Worm (Caenorhabditis elegans) whole organism, L1 larva: ENCODE results near the gene T23F4.2.

Experiments used
- C34B4.2 ChIP-seq: sonication (generic microtip); optimal IDR thresholded peaks from 2 replicates; lab custom pipeline; 2017; ENCODE audit warnings: mild to moderate bottlenecking, missing genetic modification characterization, missing compliant biosample characterization
- F16B12.6 ChIP-seq: fragments of 150-350 bp; optimal IDR thresholded peaks from 2 replicates; lab custom pipeline; 2014; ENCODE audit warnings: missing biosample characterization, missing genetic modification characterization
- Y116A8C.19 ChIP-seq: sonication (generic microtip); optimal IDR thresholded peaks from 2 replicates; lab custom pipeline; 2016; ENCODE audit warnings: missing compliant biosample characterization, missing genetic modification characterization, borderline replicate concordance
- aly-2 ChIP-seq: fragments of 150-350 bp; optimal IDR thresholded peaks from 2 replicates; lab custom pipeline; 2014; ENCODE audit warnings: missing biosample characterization, missing genetic modification characterization
- ceh-8 ChIP-seq: fragments of 200-800 bp; sonication (Bioruptor generic); optimal IDR thresholded peaks from 2 replicates; lab custom pipeline; 2018; ENCODE audit warnings: mild to moderate bottlenecking, missing genetic modification characterization, moderate library complexity, missing compliant biosample characterization
- ceh-82 ChIP-seq, 3 experiments: fragments of 150-350 bp in 1 of 3; sonication (generic microtip) in 2 of 3; optimal IDR thresholded peaks; 2 replicates each; lab custom pipeline; 2014 to 2017; ENCODE audit warnings: missing biosample characterization in 3 of 3, missing genetic modification characterization in 3 of 3
- ceh-88 ChIP-seq: fragments of 200-800 bp; sonication (Bioruptor generic); IDR thresholded peaks from 2 replicates; pipeline ENCODE4 v1.3.6; 2022; ENCODE audit warnings: missing genetic modification characterization, missing compliant biosample characterization
- ceh-90 ChIP-seq: sonication (generic microtip); optimal IDR thresholded peaks from 2 replicates; lab custom pipeline; 2016; ENCODE audit warnings: missing genetic modification characterization, missing compliant biosample characterization
- efl-1 ChIP-seq, 4 experiments: fragments of 150-350 bp; optimal IDR thresholded peaks in 3 of 4; peaks in 1 of 4; 1 replicate in 1 of 4; 2 replicates in 3 of 4; lab custom pipeline; 2014; ENCODE audit warnings: missing biosample characterization in 2 of 4, missing genetic modification characterization in 2 of 4, missing genetic modification reagents in 2 of 4
- efl-3 ChIP-seq: fragments of 200-800 bp; sonication (Bioruptor generic); optimal IDR thresholded peaks from 2 replicates; lab custom pipeline; 2018; ENCODE audit warnings: mild to moderate bottlenecking, missing genetic modification characterization, missing compliant biosample characterization
- egl-13 ChIP-seq: sonication (generic microtip); optimal IDR thresholded peaks from 2 replicates; lab custom pipeline; 2016; ENCODE audit warnings: missing genotype, missing genetic modification reagents, missing genetic modification characterization, missing compliant biosample characterization
- elt-2 ChIP-seq: sonication (generic microtip); optimal IDR thresholded peaks from 2 replicates; lab custom pipeline; 2016; ENCODE audit warnings: missing genetic modification characterization, mild to moderate bottlenecking, inconsistent platforms, missing compliant biosample characterization, missing genetic modification reagents
- elt-3 ChIP-seq, 6 experiments: fragments of 150-350 bp in 1 of 6; sonication (generic microtip); optimal IDR thresholded peaks; 2 replicates each; lab custom pipeline; 2017 to 2018; ENCODE audit warnings: missing biosample characterization in 6 of 6, missing genetic modification characterization in 6 of 6, inconsistent platforms in 1 of 6
- fkh-10 ChIP-seq: sonication (generic microtip); optimal IDR thresholded peaks from 2 replicates; lab custom pipeline; 2017; ENCODE audit warnings: missing biosample characterization, missing genetic modification reagents, missing genetic modification characterization
- fkh-4 ChIP-seq: sonication (generic microtip); optimal IDR thresholded peaks from 2 replicates; lab custom pipeline; 2016; ENCODE audit warnings: missing compliant biosample characterization, missing genetic modification characterization, borderline replicate concordance
- fkh-8 ChIP-seq: sonication (generic microtip); optimal IDR thresholded peaks from 2 replicates; lab custom pipeline; 2016; ENCODE audit warnings: mild to moderate bottlenecking, missing genetic modification characterization, missing compliant biosample characterization
- fos-1 ChIP-seq: fragments of 150-350 bp; optimal IDR thresholded peaks from 2 replicates; lab custom pipeline; 2014; ENCODE audit warnings: missing biosample characterization, missing genetic modification characterization
- grh-1 ChIP-seq: fragments of 200-800 bp; sonication (Bioruptor generic); IDR thresholded peaks from 2 replicates; pipeline ENCODE4 v1.3.6; 2022; ENCODE audit warnings: missing genetic modification reagents, missing genetic modification characterization, missing compliant biosample characterization
- hpl-2 ChIP-seq: fragments of 150-350 bp; optimal IDR thresholded peaks from 2 replicates; lab custom pipeline; 2014; ENCODE audit warnings: missing biosample characterization, missing genetic modification reagents, missing genetic modification characterization
- isw-1 ChIP-seq: fragments of 200-800 bp; sonication (Bioruptor generic); IDR thresholded peaks from 2 replicates; pipeline ENCODE4 v1.3.6; 2022; ENCODE audit warnings: missing genetic modification characterization, missing compliant biosample characterization
- lin-15B ChIP-seq: fragments of 150-350 bp; sonication (generic microtip); optimal IDR thresholded peaks from 3 replicates; lab custom pipeline; 2014; ENCODE audit warnings: missing biosample characterization, missing genetic modification characterization
- lin-35 ChIP-seq, 2 experiments: fragments of 150-350 bp; optimal IDR thresholded peaks; 2 replicates each; lab custom pipeline; 2014; ENCODE audit warnings: missing biosample characterization in 2 of 2, missing genetic modification characterization in 2 of 2, missing genetic modification reagents in 2 of 2
- lin-39 ChIP-seq: fragments of 150-350 bp; optimal IDR thresholded peaks from 2 replicates; lab custom pipeline; 2014; ENCODE audit warnings: missing biosample characterization, missing genetic modification reagents, missing genetic modification characterization
- lir-3 ChIP-seq: sonication (generic microtip); optimal IDR thresholded peaks from 2 replicates; lab custom pipeline; 2016; ENCODE audit warnings: mild to moderate bottlenecking, missing genetic modification characterization, moderate library complexity, missing compliant biosample characterization; ENCODE audit not compliant: poor library complexity
- mdl-1 ChIP-seq, 2 experiments: fragments of 150-350 bp; optimal IDR thresholded peaks; 2 replicates each; lab custom pipeline; 2014 to 2017; ENCODE audit warnings: missing biosample characterization in 2 of 2, missing genetic modification characterization in 2 of 2, inconsistent platforms in 1 of 2
- mef-2 ChIP-seq: fragments of 150-350 bp; optimal IDR thresholded peaks from 2 replicates; lab custom pipeline; 2014; ENCODE audit warnings: missing biosample characterization, missing genetic modification characterization
- mep-1 ChIP-seq: fragments of 150-350 bp; optimal IDR thresholded peaks from 2 replicates; lab custom pipeline; 2014; ENCODE audit warnings: missing biosample characterization, missing genetic modification characterization
- nhr-20 ChIP-seq: sonication (generic microtip); optimal IDR thresholded peaks from 2 replicates; lab custom pipeline; 2016; ENCODE audit warnings: mild to moderate bottlenecking, missing genetic modification characterization, missing compliant biosample characterization
- nhr-76 ChIP-seq: sonication (generic microtip); optimal IDR thresholded peaks from 2 replicates; lab custom pipeline; 2017; ENCODE audit warnings: missing biosample characterization, missing genetic modification characterization
- nhr-77 ChIP-seq: fragments of 150-350 bp; optimal IDR thresholded peaks from 2 replicates; lab custom pipeline; 2014; ENCODE audit warnings: missing biosample characterization, missing genetic modification characterization
- nhr-84 ChIP-seq: sonication (generic microtip); optimal IDR thresholded peaks from 2 replicates; lab custom pipeline; 2017; ENCODE audit warnings: missing biosample characterization, missing genetic modification characterization
- nhr-85 ChIP-seq: sonication (generic microtip); peaks from one replicate; lab custom pipeline; 2016; ENCODE audit warnings: missing genetic modification characterization, inconsistent platforms, missing compliant biosample characterization
- nhr-90 ChIP-seq: sonication (generic microtip); optimal IDR thresholded peaks from 2 replicates; lab custom pipeline; 2016; ENCODE audit warnings: mild to moderate bottlenecking, missing genetic modification characterization, missing compliant biosample characterization; ENCODE audit not compliant: poor library complexity
- pag-3 ChIP-seq: sonication (generic microtip); optimal IDR thresholded peaks from 2 replicates; lab custom pipeline; 2017; ENCODE audit warnings: missing genetic modification characterization, mild to moderate bottlenecking, missing compliant biosample characterization, antibody characterized with exemption, borderline replicate concordance; ENCODE audit not compliant: insufficient read depth
- rnt-1 ChIP-seq: sonication (generic microtip); optimal IDR thresholded peaks from 2 replicates; lab custom pipeline; 2016; ENCODE audit warnings: mild to moderate bottlenecking, missing genetic modification characterization, moderate library complexity, missing compliant biosample characterization
- skn-1 ChIP-seq: fragments of 150-350 bp; optimal IDR thresholded peaks from 2 replicates; lab custom pipeline; 2014; ENCODE audit warnings: missing biosample characterization, missing genetic modification characterization
- sox-4 ChIP-seq: sonication (generic microtip); optimal IDR thresholded peaks from 2 replicates; lab custom pipeline; 2016; ENCODE audit warnings: missing genetic modification characterization, missing compliant biosample characterization
- swsn-7 ChIP-seq: sonication (generic microtip); optimal IDR thresholded peaks from 2 replicates; lab custom pipeline; 2016; ENCODE audit warnings: missing genetic modification characterization, missing compliant biosample characterization
- tbx-2 ChIP-seq: sonication (generic microtip); optimal IDR thresholded peaks from 2 replicates; lab custom pipeline; 2016; ENCODE audit warnings: missing genetic modification characterization, missing compliant biosample characterization
- unc-130 ChIP-seq: fragments of 150-350 bp; optimal IDR thresholded peaks from 2 replicates; lab custom pipeline; 2017; ENCODE audit warnings: missing biosample characterization, missing genetic modification characterization, inconsistent platforms
- unc-30 ChIP-seq: sonication (generic microtip); optimal IDR thresholded peaks from 2 replicates; lab custom pipeline; 2017; ENCODE audit warnings: missing biosample characterization, missing genetic modification characterization
- unc-98 ChIP-seq: fragments of 200-800 bp; sonication (Bioruptor generic); IDR thresholded peaks from 2 replicates; pipeline ENCODE4 v1.3.6; 2022; ENCODE audit warnings: missing genetic modification characterization, missing compliant biosample characterization
- vab-15 ChIP-seq: sonication (generic microtip); optimal IDR thresholded peaks from 2 replicates; lab custom pipeline; 2017; ENCODE audit warnings: missing genotype, mild to moderate bottlenecking, missing genetic modification characterization, missing compliant biosample characterization
- zag-1 ChIP-seq: fragments of 150-350 bp; optimal IDR thresholded peaks from 2 replicates; lab custom pipeline; 2014; ENCODE audit warnings: missing biosample characterization, missing genetic modification characterization

T23F4.2 gene

ce11 chrII:1170842-1171241, 7.5 kb downstream of the T23F4.2 start:
- TF ChIP-seq elt-2 (tag; lab: Kevin White, UChicago), result no peak
- no peak for TF ChIP-seq unc-30 (tag; lab: Kevin White, UChicago)
- no peak for TF ChIP-seq unc-130 (tag; lab: Kevin White, UChicago)
- no peak for TF ChIP-seq rnt-1 (tag; lab: Kevin White, UChicago)
- TF ChIP-seq swsn-7 (tag; lab: Kevin White, UChicago), result no peak
- TF ChIP-seq nhr-84, result no peak

DNA sequence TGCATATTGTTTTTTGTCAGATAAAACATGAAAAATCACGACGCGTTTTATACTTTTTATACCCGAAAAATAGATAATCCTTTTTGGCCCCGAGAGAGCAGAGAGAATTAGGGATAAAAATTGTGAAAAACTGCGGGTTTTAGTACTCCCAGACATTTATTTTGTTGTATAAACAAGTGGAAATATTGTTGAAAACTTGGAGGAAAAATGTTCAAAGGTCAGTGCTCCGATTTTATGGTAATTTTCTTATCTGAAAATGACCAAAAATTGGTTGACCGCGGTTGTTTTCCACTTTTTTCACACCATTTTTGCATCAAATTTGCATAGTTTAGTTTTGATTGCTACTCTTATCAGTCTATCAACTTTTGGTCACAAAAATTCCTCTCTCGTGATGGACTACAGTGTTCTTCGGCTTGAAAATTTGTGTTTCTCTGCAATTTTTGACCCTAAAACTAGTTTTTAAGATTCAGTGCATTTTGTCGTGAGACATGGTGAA, 8.8 kb downstream of the T23F4.2 start, which contains the start of gene dlhd-1:
dlhd-1 (minus strand) TSS at position 51 of the 496 bp plus-strand sequence.
- no peak for TF ChIP-seq F16B12.6
- TF ChIP-seq mdl-1 (tag; optimal IDR thresholded peaks at IDR 0.05; lab: Kevin White, UChicago), result no peak
- peak; percentile 58 for TF ChIP-seq elt-2 (tag; lab: Kevin White, UChicago)
- no peak for TF ChIP-seq ceh-8 (GFP tag; lab: Kevin White, UChicago)
- no peak for TF ChIP-seq fos-1 (tag; lab: Kevin White, UChicago)
- no peak for TF ChIP-seq tbx-2 (tag; lab: Kevin White, UChicago)
- no peak for TF ChIP-seq fkh-10
- TF ChIP-seq zag-1 (tag; lab: Kevin White, UChicago), result no peak
- no peak for TF ChIP-seq vab-15 (tag; lab: Kevin White, UChicago)
- TF ChIP-seq pag-3 (tag; lab: Kevin White, UChicago), result no peak
- no peak for TF ChIP-seq ceh-88 (GFP tag; lab: Robert Waterston, UW)
- no peak for TF ChIP-seq efl-3 (GFP tag; lab: Kevin White, UChicago)
- no peak for TF ChIP-seq mef-2
- TF ChIP-seq nhr-20, result peak; percentile 44
- TF ChIP-seq isw-1 (GFP tag; lab: Robert Waterston, UW), result no peak
- TF ChIP-seq Y116A8C.19 (tag; lab: Kevin White, UChicago), result no peak
- TF ChIP-seq lin-35 (GFP tag; optimal IDR thresholded peaks at IDR 0.05; lab: Kevin White, UChicago), result no peak

- TF ChIP-seq ceh-90 (tag; lab: Kevin White, UChicago) (no peak), efl-1 (optimal IDR thresholded peaks at IDR 0.05; lab: Kevin White, UChicago) (no peak), efl-1 (GFP tag; optimal IDR thresholded peaks at IDR 0.05 in 1 of 2; lab: Kevin White, UChicago) (peak in 1 of 2 experiments; percentile 46), ceh-82 (tag; optimal IDR thresholded peaks at IDR 0.05; lab: Kevin White, UChicago) (no peak)
These were observed 15.8 kb downstream of the T23F4.2 start, which contains the start of gene nas-27 for ce11 chrII:1179223-1179622. Gene nas-27, minus strand, starts transcription at chrII:1179323.

DNA sequence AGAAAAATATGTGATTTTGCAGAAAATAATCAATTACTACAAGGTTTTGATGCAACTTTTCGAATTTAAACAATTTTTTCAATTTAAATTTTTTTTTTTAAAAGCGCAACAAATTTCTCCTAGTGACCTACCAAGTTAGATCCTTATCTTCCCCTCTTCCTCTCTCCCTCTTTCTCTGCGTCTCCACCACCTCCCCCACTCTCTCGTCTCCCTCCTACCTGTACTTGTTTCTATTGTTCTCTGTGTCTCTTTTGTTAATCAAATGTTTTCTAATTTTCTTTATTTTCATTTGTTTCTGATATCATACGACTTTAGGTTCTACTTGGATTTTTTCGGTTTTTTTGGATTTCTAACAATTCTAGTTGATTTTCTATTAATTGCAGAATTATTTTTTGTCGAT, 24.8 kb downstream of the T23F4.2 start:
- TF ChIP-seq lin-35 (GFP tag; optimal IDR thresholded peaks at IDR 0.05; lab: Kevin White, UChicago), result peak in 1 of 2 experiments; percentile 49
- no peak for TF ChIP-seq skn-1 (tag; lab: Kevin White, UChicago)
- no peak for TF ChIP-seq unc-98 (GFP tag; lab: Robert Waterston, UW)
- TF ChIP-seq elt-2 (tag; lab: Kevin White, UChicago), result peak; percentile 26
- TF ChIP-seq mep-1, result peak; percentile 55
- peak; percentile 44 for TF ChIP-seq nhr-20
- no peak for TF ChIP-seq fkh-4 (tag; lab: Kevin White, UChicago)
- no peak for TF ChIP-seq fkh-10
- TF ChIP-seq aly-2 (tag; lab: Kevin White, UChicago), result no peak
- TF ChIP-seq Y116A8C.19 (tag; lab: Kevin White, UChicago), result no peak
- TF ChIP-seq nhr-76 (tag; lab: Kevin White, UChicago), result no peak
- TF ChIP-seq sox-4 (tag; lab: Kevin White, UChicago), result no peak
- TF ChIP-seq hpl-2 (GFP tag; lab: Kevin White, UChicago), result no peak
- TF ChIP-seq efl-3 (GFP tag; lab: Kevin White, UChicago), result no peak
- TF ChIP-seq nhr-77 (tag; lab: Kevin White, UChicago), result no peak
- no peak for TF ChIP-seq fkh-8 (tag; lab: Kevin White, UChicago)
- TF ChIP-seq F16B12.6, result no peak
- no peak for TF ChIP-seq egl-13 (tag; lab: Kevin White, UChicago)
- TF ChIP-seq nhr-90 (tag; lab: Kevin White, UChicago), result peak; percentile 45
- TF ChIP-seq efl-1 (optimal IDR thresholded peaks at IDR 0.05; lab: Kevin White, UChicago), result peak in 1 of 2 experiments; percentile 26
- peak in 1 of 2 experiments; percentile 72 for TF ChIP-seq efl-1 (GFP tag; optimal IDR thresholded peaks at IDR 0.05 in 1 of 2; lab: Kevin White, UChicago)
- peak in 1 of 6 experiments; percentile 68 for TF ChIP-seq elt-3 (tag; optimal IDR thresholded peaks at IDR 0.05; lab: Kevin White, UChicago)
- peak; percentile 87 for TF ChIP-seq nhr-85 (tag; lab: Kevin White, UChicago)
- TF ChIP-seq lir-3 (tag; lab: Kevin White, UChicago), result no peak
- TF ChIP-seq C34B4.2 (tag; lab: Kevin White, UChicago), result no peak
- TF ChIP-seq swsn-7 (tag; lab: Kevin White, UChicago), result peak; percentile 4
- no peak for TF ChIP-seq lin-39 (tag; lab: Kevin White, UChicago)
- TF ChIP-seq grh-1, result peak; percentile 41; the same call in 1 of the 2 replicates
- no peak for TF ChIP-seq lin-15B (tag; lab: Kevin White, UChicago)
